Fruit fly (Drosophila melanogaster) whole organism, embryonic: ENCODE measurements around the gene CG17637.

ENCODE experiments used
- Bteb2 ChIP-seq: fragments of 200-800 bp; sonication (Bioruptor generic); optimal IDR thresholded peaks from 2 replicates; lab custom pipeline; 2016; ENCODE audit warnings: missing biosample characterization, missing genetic modification characterization
- CG11247 ChIP-seq: fragments of 200-800 bp; sonication (Bioruptor generic); IDR thresholded peaks from 2 replicates; pipeline ENCODE4 v1.3.6; 2022; ENCODE audit warnings: missing biosample characterization, missing genetic modification characterization
- CG12744 ChIP-seq: fragments of 200-800 bp; sonication (Bioruptor generic); optimal IDR thresholded peaks from 2 replicates; lab custom pipeline; 2016; ENCODE audit warnings: missing biosample characterization, missing genetic modification characterization
- CG14014 ChIP-seq: fragments of 200-800 bp; sonication (Bioruptor generic); IDR thresholded peaks from 2 replicates; pipeline ENCODE4 v1.3.6; 2022; ENCODE audit warnings: missing biosample characterization, missing genetic modification characterization
- CG16813 ChIP-seq: fragments of 200-800 bp; sonication (Bioruptor generic); IDR thresholded peaks from 3 replicates; pipeline ENCODE4 v1.3.6; 2022; ENCODE audit warnings: missing biosample characterization, missing genetic modification characterization; ENCODE audit not compliant: partially characterized antibody
- CG16815 ChIP-seq: fragments of 200-800 bp; sonication (Bioruptor generic); optimal IDR thresholded peaks from 3 replicates; lab custom pipeline; 2017; ENCODE audit warnings: missing biosample characterization, mild to moderate bottlenecking, missing genetic modification characterization
- CG16863 ChIP-seq: fragments of 200-800 bp; sonication (Bioruptor generic); optimal IDR thresholded peaks from 3 replicates; lab custom pipeline; 2016; ENCODE audit warnings: missing biosample characterization, missing genetic modification characterization
- CG17385 ChIP-seq: fragments of 200-800 bp; sonication (Bioruptor generic); optimal IDR thresholded peaks from 3 replicates; lab custom pipeline; 2018; ENCODE audit warnings: missing biosample characterization, mild to moderate bottlenecking, missing genetic modification characterization
- CG2199 ChIP-seq: fragments of 200-800 bp; sonication (Bioruptor generic); IDR thresholded peaks from 3 replicates; pipeline ENCODE4 v1.3.6; 2022; ENCODE audit warnings: missing biosample characterization, missing genetic modification characterization
- CG2678 ChIP-seq: fragments of 200-800 bp; sonication (Bioruptor generic); optimal IDR thresholded peaks from 3 replicates; lab custom pipeline; 2019; ENCODE audit warnings: missing biosample characterization, mild to moderate bottlenecking, missing genetic modification characterization, moderate library complexity
- CG3163 ChIP-seq: fragments of 200-800 bp; sonication (Bioruptor generic); optimal IDR thresholded peaks from 3 replicates; lab custom pipeline; 2016; ENCODE audit warnings: missing biosample characterization, missing genetic modification characterization
- CG3281 ChIP-seq: fragments of 200-800 bp; sonication (Bioruptor generic); optimal IDR thresholded peaks from 3 replicates; lab custom pipeline; 2017; ENCODE audit warnings: missing biosample characterization, mild to moderate bottlenecking, missing genetic modification characterization
- CG33213 ChIP-seq: fragments of 200-800 bp; sonication (Bioruptor generic); optimal IDR thresholded peaks from 3 replicates; lab custom pipeline; 2016; ENCODE audit warnings: missing biosample characterization, missing genetic modification characterization
- CG5953 ChIP-seq: fragments of 200-800 bp; sonication (Bioruptor generic); IDR thresholded peaks from 2 replicates; pipeline ENCODE4 v1.3.6; 2022; ENCODE audit warnings: missing biosample characterization, missing genetic modification characterization
- CG8359 ChIP-seq: fragments of 200-800 bp; sonication (Bioruptor generic); optimal IDR thresholded peaks from 2 replicates; lab custom pipeline; 2017; ENCODE audit warnings: missing biosample characterization, mild to moderate bottlenecking, missing genetic modification characterization, borderline replicate concordance
- CG8924 ChIP-seq: fragments of 200-800 bp; optimal IDR thresholded peaks from 3 replicates; lab custom pipeline; 2019; ENCODE audit warnings: missing biosample characterization, mild to moderate bottlenecking, missing genetic modification characterization, moderate library complexity
- Dref ChIP-seq: fragments of 200-800 bp; sonication (Bioruptor generic); IDR thresholded peaks from 2 replicates; pipeline ENCODE4 v1.3.6; 2022; ENCODE audit warnings: missing biosample characterization, missing genetic modification characterization
- Ets97D ChIP-seq: fragments of 200-800 bp; sonication (Bioruptor generic); optimal IDR thresholded peaks from 3 replicates; lab custom pipeline; 2016; ENCODE audit warnings: missing biosample characterization, missing genetic modification characterization
- HmgD ChIP-seq: fragments of 200-800 bp; sonication (Bioruptor generic); optimal IDR thresholded peaks from 3 replicates; lab custom pipeline; 2016; ENCODE audit warnings: missing biosample characterization, missing genetic modification characterization
- Hmr ChIP-seq: fragments of 200-800 bp; sonication (Bioruptor generic); optimal IDR thresholded peaks from 3 replicates; lab custom pipeline; 2017; ENCODE audit warnings: mild to moderate bottlenecking, missing biosample characterization, missing genetic modification reagents, missing genetic modification characterization
- Med ChIP-seq: fragments of 200-800 bp; sonication (Bioruptor generic); peaks from one replicate; lab custom pipeline; 2016; ENCODE audit warnings: missing biosample characterization, missing genetic modification characterization, mild to moderate bottlenecking, inconsistent platforms, moderate library complexity
- Meics ChIP-seq: fragments of 200-800 bp; sonication (Bioruptor generic); optimal IDR thresholded peaks from 2 replicates; lab custom pipeline; 2017; ENCODE audit warnings: missing biosample characterization, mild to moderate bottlenecking, missing genetic modification characterization
- Nf-YA ChIP-seq: fragments of 200-800 bp; sonication (Bioruptor generic); IDR thresholded peaks from 2 replicates; pipeline ENCODE4 v1.3.6; 2022; ENCODE audit warnings: missing biosample characterization, missing genetic modification characterization
- Pdp1 ChIP-seq, 2 experiments: fragments of 200-800 bp; sonication (Bioruptor generic); optimal IDR thresholded peaks; 3 replicates each; lab custom pipeline; 2016; ENCODE audit warnings: missing biosample characterization in 2 of 2, missing genetic modification characterization in 2 of 2, mild to moderate bottlenecking in 1 of 2, moderate library complexity in 1 of 2
- Scr ChIP-seq: fragments of 200-800 bp; sonication (Bioruptor generic); IDR thresholded peaks from 2 replicates; pipeline ENCODE4 v1.3.6; 2022; ENCODE audit warnings: missing biosample characterization, missing genetic modification characterization; ENCODE audit not compliant: partially characterized antibody
- Stat92E ChIP-seq, 3 experiments: fragments of >200 bp in 2 of 3; fragments of 200-800 bp in 1 of 3; sonication (Bioruptor generic) in 1 of 3; optimal IDR thresholded peaks; 2 replicates each; lab custom pipeline; 2017 to 2019; ENCODE audit warnings: missing biosample characterization in 3 of 3, missing genetic modification characterization in 3 of 3, mild to moderate bottlenecking in 1 of 3, moderate library complexity in 1 of 3
- Vsx1 ChIP-seq: fragments of 200-800 bp; sonication (Bioruptor generic); optimal IDR thresholded peaks from 2 replicates; lab custom pipeline; 2017; ENCODE audit warnings: missing biosample characterization, mild to moderate bottlenecking, missing genetic modification characterization, missing genetic modification reagents
- YL-1 ChIP-seq: fragments of 200-800 bp; sonication (Bioruptor generic); optimal IDR thresholded peaks from 3 replicates; lab custom pipeline; 2017; ENCODE audit warnings: missing biosample characterization, mild to moderate bottlenecking, missing genetic modification characterization
- ab ChIP-seq: fragments of 200-800 bp; sonication (Bioruptor generic); optimal IDR thresholded peaks from 2 replicates; lab custom pipeline; 2016; ENCODE audit warnings: missing biosample characterization, missing genetic modification characterization
- cg ChIP-seq: fragments of 200-800 bp; sonication (Bioruptor generic); optimal IDR thresholded peaks from 3 replicates; lab custom pipeline; 2019; ENCODE audit warnings: missing biosample characterization, mild to moderate bottlenecking, missing genetic modification characterization, moderate library complexity
- gro ChIP-seq: fragments of 200-800 bp; sonication (Bioruptor generic); optimal IDR thresholded peaks from 2 replicates; lab custom pipeline; 2016; ENCODE audit warnings: missing biosample characterization, missing genetic modification characterization
- kay ChIP-seq: fragments of 200-800 bp; sonication (Bioruptor generic); optimal IDR thresholded peaks from 2 replicates; lab custom pipeline; 2016; ENCODE audit warnings: missing biosample characterization, missing genetic modification characterization
- nmo ChIP-seq: fragments of 200-800 bp; sonication (Bioruptor generic); optimal IDR thresholded peaks from 2 replicates; lab custom pipeline; 2018; ENCODE audit warnings: missing biosample characterization, mild to moderate bottlenecking, missing genetic modification characterization, moderate library complexity
- oc ChIP-seq: fragments of 200-800 bp; sonication (Bioruptor generic); optimal IDR thresholded peaks from 2 replicates; lab custom pipeline; 2018; ENCODE audit warnings: missing biosample characterization, mild to moderate bottlenecking, missing genetic modification characterization, moderate library complexity
- odd ChIP-seq: fragments of 200-800 bp; sonication (Bioruptor generic); optimal IDR thresholded peaks from 2 replicates; lab custom pipeline; 2017; ENCODE audit warnings: missing biosample characterization, mild to moderate bottlenecking, missing genetic modification characterization
- onecut ChIP-seq: fragments of 200-800 bp; sonication (Bioruptor generic); IDR thresholded peaks from 2 replicates; pipeline ENCODE4 v1.3.6; 2022; ENCODE audit warnings: missing biosample characterization, missing genetic modification characterization
- prd ChIP-seq, 3 experiments: fragments of >200 bp in 2 of 3; fragments of 200-800 bp in 1 of 3; sonication (Bioruptor generic) in 1 of 3; optimal IDR thresholded peaks in 2 of 3; IDR thresholded peaks in 1 of 3; 2 replicates in 2 of 3; 3 replicates in 1 of 3; pipeline versions ENCODE4 v1.3.6 to Lab custom; 2017 to 2022; ENCODE audit warnings: missing biosample characterization in 1 of 3, missing genetic modification characterization in 1 of 3
- pzg ChIP-seq: fragments of 200-800 bp; sonication (Bioruptor generic); optimal IDR thresholded peaks from 3 replicates; lab custom pipeline; 2018; ENCODE audit warnings: missing biosample characterization, mild to moderate bottlenecking, missing genetic modification characterization, moderate library complexity
- run ChIP-seq: fragments of 200-800 bp; sonication (Bioruptor generic); optimal IDR thresholded peaks from 3 replicates; lab custom pipeline; 2018; ENCODE audit warnings: missing biosample characterization, mild to moderate bottlenecking, missing genetic modification characterization
- sim ChIP-seq: fragments of 200-800 bp; sonication (Bioruptor generic); IDR thresholded peaks from 2 replicates; pipeline ENCODE4 v1.3.6; 2022; ENCODE audit warnings: missing biosample characterization, missing genetic modification characterization
- stwl ChIP-seq: fragments of 200-800 bp; sonication (Bioruptor generic); optimal IDR thresholded peaks from 3 replicates; lab custom pipeline; 2018; ENCODE audit warnings: missing biosample characterization, mild to moderate bottlenecking, missing genetic modification characterization, moderate library complexity
- sug ChIP-seq: fragments of 200-800 bp; optimal IDR thresholded peaks from 2 replicates; lab custom pipeline; 2019; ENCODE audit warnings: missing biosample characterization, mild to moderate bottlenecking, missing genetic modification characterization, moderate library complexity
- tna ChIP-seq: fragments of 200-800 bp; sonication (Bioruptor generic); IDR thresholded peaks from 2 replicates; pipeline ENCODE4 v1.3.6; 2022; ENCODE audit warnings: missing biosample characterization, missing genetic modification characterization; ENCODE audit not compliant: partially characterized antibody
- trh ChIP-seq: fragments of 200-800 bp; sonication (Bioruptor generic); optimal IDR thresholded peaks from 2 replicates; lab custom pipeline; 2016; ENCODE audit warnings: missing biosample characterization, missing genetic modification characterization
- twi ChIP-seq: fragments of 200-800 bp; optimal IDR thresholded peaks from 2 replicates; lab custom pipeline; 2019; ENCODE audit warnings: missing biosample characterization, mild to moderate bottlenecking, missing genetic modification characterization, moderate library complexity
- wek ChIP-seq: fragments of 200-800 bp; sonication (Bioruptor generic); optimal IDR thresholded peaks from 3 replicates; lab custom pipeline; 2018; ENCODE audit warnings: missing biosample characterization, mild to moderate bottlenecking, missing genetic modification characterization, moderate library complexity
- zen2 ChIP-seq: fragments of 200-800 bp; sonication (Bioruptor generic); IDR thresholded peaks from 3 replicates; pipeline ENCODE4 v1.3.6; 2022; ENCODE audit warnings: missing biosample characterization, missing genetic modification characterization; ENCODE audit not compliant: partially characterized antibody

Gene CG17637

dm6 chr3L:20540975-20541951 lies 37.3 kb downstream of the CG17637 start (continued):
- peak; percentile 3 for TF ChIP-seq CG33213
- no peak for TF ChIP-seq trh (GFP tag; lab: Kevin White, UChicago)
- no peak for TF ChIP-seq oc (tag; lab: Kevin White, UChicago)
- no peak for TF ChIP-seq HmgD (GFP tag; lab: Kevin White, UChicago)
- TF ChIP-seq odd = no peak
- TF ChIP-seq CG8359 (GFP tag; lab: Kevin White, UChicago) = no peak
- peak; percentile 28 for TF ChIP-seq CG3163 (GFP tag; lab: Kevin White, UChicago)
- TF ChIP-seq Med (GFP tag; lab: Kevin White, UChicago) = peak; percentile 80
- no peak for TF ChIP-seq CG3281 (GFP tag; lab: Kevin White, UChicago)
- TF ChIP-seq CG11247 (GFP tag; lab: Robert Waterston, UW) = no peak
- TF ChIP-seq Dref = no peak
- peak; percentile 0 for TF ChIP-seq Ets97D (GFP tag; lab: Kevin White, UChicago)
- no peak for TF ChIP-seq ab (GFP tag; lab: Kevin White, UChicago)
- no peak for TF ChIP-seq zen2 (GFP tag; lab: Robert Waterston, UW)
- peak; percentile 23 for TF ChIP-seq pzg (GFP tag; lab: Kevin White, UChicago)
- no peak for TF ChIP-seq nmo
- TF ChIP-seq sim (GFP tag; lab: Robert Waterston, UW) = no peak
- no peak for TF ChIP-seq onecut (GFP tag; lab: Robert Waterston, UW)
- TF ChIP-seq YL-1 (GFP tag; lab: Kevin White, UChicago) = no peak
- peak; percentile 25 for TF ChIP-seq gro
- peak; percentile 43; the same call in 1 of the 2 replicates for TF ChIP-seq Scr (GFP tag; lab: Robert Waterston, UW)
- no peak for TF ChIP-seq CG16863
- TF ChIP-seq tna (GFP tag; lab: Robert Waterston, UW) = no peak
- no peak for TF ChIP-seq kay
- TF ChIP-seq Hmr (GFP tag; lab: Kevin White, UChicago) = peak; percentile 36
- no peak for TF ChIP-seq prd (optimal IDR thresholded peaks at IDR 0.05; lab: Kevin White, UChicago)
- TF ChIP-seq prd (GFP tag; IDR thresholded peaks at IDR 0.05; lab: Robert Waterston, UW) = no peak
- no peak for TF ChIP-seq Meics (GFP tag; lab: Kevin White, UChicago)
- TF ChIP-seq Bteb2 (GFP tag; lab: Kevin White, UChicago) = no peak
- TF ChIP-seq CG12744 (GFP tag; lab: Kevin White, UChicago) = no peak
- peak; percentile 83 for TF ChIP-seq stwl (tag; lab: Kevin White, UChicago)
- no peak for TF ChIP-seq Pdp1 (GFP tag; optimal IDR thresholded peaks at IDR 0.05; lab: Kevin White, UChicago)
- no peak for TF ChIP-seq Stat92E (GFP tag; optimal IDR thresholded peaks at IDR 0.05; lab: Kevin White, UChicago)
- no peak for TF ChIP-seq cg (GFP tag; lab: Kevin White, UChicago)
- TF ChIP-seq wek (GFP tag; lab: Kevin White, UChicago) = no peak
- TF ChIP-seq CG2199 (GFP tag; lab: Robert Waterston, UW) = no peak
- TF ChIP-seq twi = no peak
- TF ChIP-seq Nf-YA (GFP tag; lab: Robert Waterston, UW) = no peak
- no peak for TF ChIP-seq run (tag; lab: Kevin White, UChicago)
- TF ChIP-seq CG16815 = no peak
- TF ChIP-seq sug (tag; lab: Kevin White, UChicago) = no peak
- no peak for TF ChIP-seq CG17385 (GFP tag; lab: Kevin White, UChicago)
- no peak for TF ChIP-seq CG5953 (GFP tag; lab: Robert Waterston, UW)
- no peak for TF ChIP-seq CG14014 (GFP tag; lab: Robert Waterston, UW)
- no peak for TF ChIP-seq CG16813 (GFP tag; lab: Robert Waterston, UW)
- TF ChIP-seq CG8924 = no peak
- TF ChIP-seq Vsx1 (GFP tag; lab: Kevin White, UChicago) = no peak
- no peak for TF ChIP-seq CG2678 (tag; lab: Kevin White, UChicago)
